Fruit fly (Drosophila melanogaster) whole organism, embryonic: Measurements from ENCODE around the gene CG14154.

Experiments
- Atf3 ChIP-seq: fragments of 200-800 bp; sonication (Bioruptor generic); optimal IDR thresholded peaks from 3 replicates; lab custom pipeline; 2016; ENCODE audit warnings: missing biosample characterization, missing genetic modification characterization
- Blimp-1 ChIP-seq: fragments of 200-800 bp; sonication (Bioruptor generic); optimal IDR thresholded peaks from 3 replicates; lab custom pipeline; 2018; ENCODE audit warnings: missing biosample characterization, missing genetic modification characterization, mild to moderate bottlenecking, moderate library complexity, missing genetic modification reagents
- CG10979 ChIP-seq: fragments of 200-800 bp; sonication (Bioruptor generic); optimal IDR thresholded peaks from 2 replicates; lab custom pipeline; 2018; ENCODE audit warnings: missing biosample characterization, mild to moderate bottlenecking, missing genetic modification characterization, moderate library complexity
- CG12659 ChIP-seq: fragments of 200-800 bp; sonication (Bioruptor generic); optimal IDR thresholded peaks from 3 replicates; lab custom pipeline; 2017; ENCODE audit warnings: mild to moderate bottlenecking, missing biosample characterization, missing genetic modification reagents, missing genetic modification characterization
- CG12744 ChIP-seq: fragments of 200-800 bp; sonication (Bioruptor generic); optimal IDR thresholded peaks from 2 replicates; lab custom pipeline; 2016; ENCODE audit warnings: missing biosample characterization, missing genetic modification characterization
- CG13894 ChIP-seq: fragments of 200-800 bp; sonication (Bioruptor generic); optimal IDR thresholded peaks from 3 replicates; lab custom pipeline; 2018; ENCODE audit warnings: missing biosample characterization, mild to moderate bottlenecking, missing genetic modification characterization, moderate library complexity
- CG15011 ChIP-seq: fragments of 200-800 bp; sonication (Bioruptor generic); optimal IDR thresholded peaks from 3 replicates; lab custom pipeline; 2018; ENCODE audit warnings: missing biosample characterization, mild to moderate bottlenecking, missing genetic modification characterization
- CG1603 ChIP-seq: fragments of 200-800 bp; sonication (Bioruptor generic); optimal IDR thresholded peaks from 2 replicates; lab custom pipeline; 2019; ENCODE audit warnings: missing biosample characterization, mild to moderate bottlenecking, missing genetic modification characterization, moderate library complexity
- CG17186 ChIP-seq: fragments of 200-800 bp; sonication (Bioruptor generic); optimal IDR thresholded peaks from 3 replicates; lab custom pipeline; 2017; ENCODE audit warnings: missing biosample characterization, missing genetic modification reagents, missing genetic modification characterization
- CG17612 ChIP-seq: fragments of 200-800 bp; sonication (Bioruptor generic); IDR thresholded peaks from 2 replicates; pipeline ENCODE4 v1.3.6; 2022; ENCODE audit warnings: missing biosample characterization, missing genetic modification characterization
- CG1792 ChIP-seq: fragments of 200-800 bp; sonication (Bioruptor generic); optimal IDR thresholded peaks from 2 replicates; lab custom pipeline; 2016; ENCODE audit warnings: missing biosample characterization, missing genetic modification characterization
- CG2116 ChIP-seq: fragments of 200-800 bp; sonication (Bioruptor generic); optimal IDR thresholded peaks from 3 replicates; lab custom pipeline; 2018; ENCODE audit warnings: missing biosample characterization, mild to moderate bottlenecking, missing genetic modification characterization
- CG2129 ChIP-seq: fragments of 200-800 bp; sonication (Bioruptor generic); IDR thresholded peaks from 2 replicates; pipeline ENCODE4 v1.3.6; 2022; ENCODE audit warnings: missing biosample characterization, missing genetic modification characterization; ENCODE audit not compliant: partially characterized antibody
- CG2678 ChIP-seq: fragments of 200-800 bp; sonication (Bioruptor generic); optimal IDR thresholded peaks from 3 replicates; lab custom pipeline; 2019; ENCODE audit warnings: missing biosample characterization, mild to moderate bottlenecking, missing genetic modification characterization, moderate library complexity
- CG2712 ChIP-seq: fragments of 200-800 bp; optimal IDR thresholded peaks from 3 replicates; lab custom pipeline; 2019; ENCODE audit warnings: missing biosample characterization, mild to moderate bottlenecking, missing genetic modification characterization, moderate library complexity
- CG33213 ChIP-seq: fragments of 200-800 bp; sonication (Bioruptor generic); optimal IDR thresholded peaks from 3 replicates; lab custom pipeline; 2016; ENCODE audit warnings: missing biosample characterization, missing genetic modification characterization
- CG34224 ChIP-seq: fragments of 200-800 bp; sonication (Bioruptor generic); IDR thresholded peaks from 3 replicates; pipeline ENCODE4 v1.3.6; 2022; ENCODE audit warnings: missing biosample characterization, missing genetic modification characterization; ENCODE audit not compliant: partially characterized antibody
- CG4282 ChIP-seq: fragments of 200-800 bp; sonication (Bioruptor generic); optimal IDR thresholded peaks from 2 replicates; lab custom pipeline; 2016; ENCODE audit warnings: missing biosample characterization, missing genetic modification characterization
- CG5180 ChIP-seq: fragments of 200-800 bp; sonication (Bioruptor generic); optimal IDR thresholded peaks from 3 replicates; lab custom pipeline; 2017; ENCODE audit warnings: missing biosample characterization, missing genetic modification characterization, mild to moderate bottlenecking, moderate library complexity, missing genetic modification reagents
- CG7928 ChIP-seq: fragments of 200-800 bp; sonication (Bioruptor generic); optimal IDR thresholded peaks from 2 replicates; lab custom pipeline; 2017; ENCODE audit warnings: missing biosample characterization, mild to moderate bottlenecking, missing genetic modification characterization
- D ChIP-seq, 2 experiments: fragments of 200-800 bp in 1 of 2; fragments of >200 bp in 1 of 2; sonication (Bioruptor generic) in 1 of 2; optimal IDR thresholded peaks; 2 replicates in 1 of 2; 3 replicates in 1 of 2; lab custom pipeline; 2017; ENCODE audit warnings: mild to moderate bottlenecking in 1 of 2, missing biosample characterization in 1 of 2, missing genetic modification characterization in 1 of 2, missing genetic modification reagents in 1 of 2
- H15 ChIP-seq: fragments of 200-800 bp; sonication (Bioruptor generic); IDR thresholded peaks from 3 replicates; pipeline ENCODE4 v1.3.6; 2022; ENCODE audit warnings: missing biosample characterization, missing genetic modification characterization
- HmgD ChIP-seq: fragments of 200-800 bp; sonication (Bioruptor generic); optimal IDR thresholded peaks from 3 replicates; lab custom pipeline; 2016; ENCODE audit warnings: missing biosample characterization, missing genetic modification characterization
- Hr3 ChIP-seq: fragments of 200-800 bp; sonication (Bioruptor generic); optimal IDR thresholded peaks from 3 replicates; lab custom pipeline; 2016; ENCODE audit warnings: missing biosample characterization, missing genetic modification characterization
- Hr39 ChIP-seq: fragments of >200 bp; optimal IDR thresholded peaks from 2 replicates; lab custom pipeline; 2017
- Lhr ChIP-seq: fragments of 200-800 bp; sonication (Bioruptor generic); optimal IDR thresholded peaks from 3 replicates; lab custom pipeline; 2017; ENCODE audit warnings: mild to moderate bottlenecking, missing biosample characterization, missing genetic modification reagents, missing genetic modification characterization
- Mad ChIP-seq: fragments of 200-800 bp; sonication (Bioruptor generic); optimal IDR thresholded peaks from 2 replicates; lab custom pipeline; 2016; ENCODE audit warnings: missing biosample characterization, missing genetic modification characterization
- Poxn ChIP-seq: fragments of 200-800 bp; sonication (Bioruptor generic); IDR thresholded peaks from 2 replicates; pipeline ENCODE4 v1.3.6; 2022; ENCODE audit warnings: missing biosample characterization, missing genetic modification characterization
- Sin3A ChIP-seq: fragments of >200 bp; optimal IDR thresholded peaks from 2 replicates; lab custom pipeline; 2018
- Xbp1 ChIP-seq: fragments of 200-800 bp; sonication (Bioruptor generic); optimal IDR thresholded peaks from 3 replicates; lab custom pipeline; 2016; ENCODE audit warnings: missing biosample characterization, mild to moderate bottlenecking, missing genetic modification characterization
- al ChIP-seq: fragments of 200-800 bp; sonication (Bioruptor generic); IDR thresholded peaks from 2 replicates; pipeline ENCODE4 v1.3.6; 2022; ENCODE audit warnings: missing biosample characterization, missing genetic modification characterization
- cg ChIP-seq: fragments of 200-800 bp; sonication (Bioruptor generic); optimal IDR thresholded peaks from 3 replicates; lab custom pipeline; 2019; ENCODE audit warnings: missing biosample characterization, mild to moderate bottlenecking, missing genetic modification characterization, moderate library complexity
- chn ChIP-seq: fragments of 200-800 bp; sonication (Bioruptor generic); optimal IDR thresholded peaks from 2 replicates; lab custom pipeline; 2016; ENCODE audit warnings: missing biosample characterization, missing genetic modification characterization
- dan ChIP-seq: fragments of 200-800 bp; sonication (Bioruptor generic); IDR thresholded peaks from 2 replicates; pipeline ENCODE4 v1.3.6; 2022; ENCODE audit warnings: missing biosample characterization, missing genetic modification characterization
- fd96Cb ChIP-seq: fragments of 200-800 bp; sonication (Bioruptor generic); optimal IDR thresholded peaks from 2 replicates; lab custom pipeline; 2018; ENCODE audit warnings: missing biosample characterization, mild to moderate bottlenecking, missing genetic modification characterization, moderate library complexity
- gce ChIP-seq: fragments of 200-800 bp; sonication (Bioruptor generic); IDR thresholded peaks from 3 replicates; pipeline ENCODE4 v1.3.6; 2022; ENCODE audit warnings: missing biosample characterization, missing genetic modification characterization
- hth ChIP-seq: fragments of >200 bp; optimal IDR thresholded peaks from 2 replicates; lab custom pipeline; 2017; ENCODE audit warnings: inconsistent platforms
- kni ChIP-seq: fragments of 200-800 bp; sonication (Bioruptor generic); optimal IDR thresholded peaks from 3 replicates; lab custom pipeline; 2017; ENCODE audit warnings: mild to moderate bottlenecking, missing biosample characterization, missing genetic modification reagents, missing genetic modification characterization
- lbe ChIP-seq: fragments of 200-800 bp; sonication (Bioruptor generic); optimal IDR thresholded peaks from 2 replicates; lab custom pipeline; 2016; ENCODE audit warnings: missing biosample characterization, mild to moderate bottlenecking, missing genetic modification characterization
- lilli ChIP-seq: fragments of 200-800 bp; sonication (Bioruptor generic); optimal IDR thresholded peaks from 3 replicates; lab custom pipeline; 2016; ENCODE audit warnings: missing biosample characterization, missing genetic modification characterization
- lola ChIP-seq, 3 experiments: fragments of >200 bp in 2 of 3; fragments of 200-800 bp in 1 of 3; sonication (Bioruptor generic) in 1 of 3; optimal IDR thresholded peaks; 2 replicates each; lab custom pipeline; 2017 to 2019; ENCODE audit warnings: missing biosample characterization in 3 of 3, missing genetic modification characterization in 3 of 3, mild to moderate bottlenecking in 1 of 3, moderate library complexity in 1 of 3
- peb ChIP-seq: fragments of 200-800 bp; sonication (Bioruptor generic); IDR thresholded peaks from 2 replicates; pipeline ENCODE4 v1.3.6; 2022; ENCODE audit warnings: missing biosample characterization, missing genetic modification characterization
- phol ChIP-seq: fragments of 200-800 bp; sonication (Bioruptor generic); optimal IDR thresholded peaks from 3 replicates; lab custom pipeline; 2018; ENCODE audit warnings: missing biosample characterization, mild to moderate bottlenecking, missing genetic modification characterization, moderate library complexity
- shn ChIP-seq: fragments of 200-800 bp; sonication (Bioruptor generic); optimal IDR thresholded peaks from 3 replicates; lab custom pipeline; 2016; ENCODE audit warnings: missing biosample characterization, missing genetic modification characterization
- sug ChIP-seq: fragments of 200-800 bp; optimal IDR thresholded peaks from 2 replicates; lab custom pipeline; 2019; ENCODE audit warnings: missing biosample characterization, mild to moderate bottlenecking, missing genetic modification characterization, moderate library complexity
- tll ChIP-seq, 2 experiments: fragments of 200-800 bp in 1 of 2; fragments of >200 bp in 1 of 2; sonication (Bioruptor generic) in 1 of 2; optimal IDR thresholded peaks; 2 replicates each; lab custom pipeline; 2017 to 2019; ENCODE audit warnings: missing biosample characterization in 2 of 2, missing genetic modification characterization in 2 of 2, mild to moderate bottlenecking in 1 of 2, moderate library complexity in 1 of 2
- trh ChIP-seq: fragments of 200-800 bp; sonication (Bioruptor generic); optimal IDR thresholded peaks from 2 replicates; lab custom pipeline; 2016; ENCODE audit warnings: missing biosample characterization, missing genetic modification characterization
- usp ChIP-seq: fragments of >200 bp; optimal IDR thresholded peaks from 2 replicates; lab custom pipeline; 2017; ENCODE audit warnings: missing biosample characterization, missing genetic modification characterization
- zfh2 ChIP-seq: fragments of 200-800 bp; sonication (Bioruptor generic); optimal IDR thresholded peaks from 2 replicates; lab custom pipeline; 2016; ENCODE audit warnings: missing biosample characterization, missing genetic modification characterization

CG14154 gene

dm6 chr3L:10660744-10661589, 19.3 kb downstream of the CG14154 start, which contains the start of the genes CG32066 and CG8003 (continued):
- TF ChIP-seq kni (GFP tag; lab: Kevin White, UChicago) (peak; percentile 10), lbe (GFP tag; lab: Kevin White, UChicago) (peak; percentile 16), Hr39 (lab: Kevin White, UChicago) (no peak), gce (GFP tag; lab: Robert Waterston, UW) (no peak), CG17612 (GFP tag; lab: Robert Waterston, UW) (no peak), D (optimal IDR thresholded peaks at IDR 0.05; lab: Kevin White, UChicago) (no peak), D (GFP tag; optimal IDR thresholded peaks at IDR 0.05; lab: Kevin White, UChicago) (no peak), CG17186 (GFP tag; lab: Kevin White, UChicago) (no peak), shn (GFP tag; lab: Kevin White, UChicago) (no peak), dan (GFP tag; lab: Robert Waterston, UW) (no peak), CG7928 (GFP tag; lab: Kevin White, UChicago) (no peak), lola (GFP tag; optimal IDR thresholded peaks at IDR 0.05; lab: Kevin White, UChicago) (peak in 1 of 3 experiments; percentile 58), Blimp-1 (GFP tag; lab: Kevin White, UChicago) (no peak), cg (GFP tag; lab: Kevin White, UChicago) (peak; percentile 34), fd96Cb (no peak), CG12744 (GFP tag; lab: Kevin White, UChicago) (no peak), H15 (GFP tag; lab: Robert Waterston, UW) (no peak), peb (no peak), Sin3A (lab: Kevin White, UChicago) (no peak), CG1792 (no peak), CG15011 (no peak), CG10979 (tag; lab: Kevin White, UChicago) (no peak), zfh2 (GFP tag; lab: Kevin White, UChicago) (peak; percentile 27), CG2678 (peak; percentile 63), CG2129 (peak; percentile 81), Mad (GFP tag; lab: Kevin White, UChicago) (peak; percentile 20), CG13894 (tag; lab: Kevin White, UChicago) (no peak), tll (GFP tag; optimal IDR thresholded peaks at IDR 0.05; lab: Kevin White, UChicago) (no peak), Atf3 (GFP tag; lab: Kevin White, UChicago) (no peak), hth (lab: Kevin White, UChicago) (no peak), chn (no peak), Lhr (GFP tag; lab: Kevin White, UChicago) (no peak), CG34224 (GFP tag; lab: Robert Waterston, UW) (peak; percentile 91), HmgD (GFP tag; lab: Kevin White, UChicago) (no peak), CG2712 (tag; lab: Kevin White, UChicago) (peak; percentile 64), sug (tag; lab: Kevin White, UChicago) (peak; percentile 41), Poxn (GFP tag; lab: Robert Waterston, UW) (no peak), Xbp1 (GFP tag; lab: Kevin White, UChicago) (peak; percentile 29), CG33213 (GFP tag; lab: Kevin White, UChicago) (no peak), CG12659 (GFP tag; lab: Kevin White, UChicago) (peak; percentile 67), CG2116 (GFP tag; lab: Kevin White, UChicago) (peak; percentile 4), CG1603 (peak; percentile 46), al (no peak), CG4282 (GFP tag; lab: Kevin White, UChicago) (no peak), Hr3 (peak; percentile 40), trh (GFP tag; lab: Kevin White, UChicago) (no peak), lilli (no peak), usp (GFP tag; lab: Kevin White, UChicago) (no peak), CG5180 (GFP tag; lab: Kevin White, UChicago) (peak; percentile 43), phol (peak; percentile 25)
